Worm (Caenorhabditis elegans) whole organism, L4 larva: Measurements from ENCODE around the gene srx-21.

Source experiments
- D1046.2 ChIP-seq: fragments of 200-800 bp; sonication (Bioruptor generic); IDR thresholded peaks from 2 replicates; pipeline ENCODE4 v1.3.6; 2022; ENCODE audit warnings: missing genetic modification characterization, missing compliant biosample characterization
- F26F4.8 ChIP-seq: fragments of 200-800 bp; sonication (Bioruptor generic); conservative IDR thresholded peaks from 2 replicates; pipeline ENCODE4 v1.3.6; 2022; ENCODE audit warnings: missing genetic modification characterization, missing compliant biosample characterization
- Y48G9A.11 ChIP-seq: fragments of 200-800 bp; sonication (Bioruptor generic); IDR thresholded peaks from 2 replicates; pipeline ENCODE4 v1.3.6; 2022; ENCODE audit warnings: missing genetic modification reagents, missing genetic modification characterization, missing compliant biosample characterization
- ZK337.2 ChIP-seq: fragments of 200-800 bp; sonication (Bioruptor generic); IDR thresholded peaks from 2 replicates; pipeline ENCODE4 v1.3.6; 2022; ENCODE audit warnings: missing genetic modification reagents, missing genetic modification characterization, missing compliant biosample characterization
- ceh-44 ChIP-seq: fragments of 200-800 bp; sonication (Bioruptor generic); IDR thresholded peaks from 2 replicates; pipeline ENCODE4 v1.3.6; 2022; ENCODE audit warnings: missing genetic modification reagents, missing genetic modification characterization, missing compliant biosample characterization
- ceh-62 ChIP-seq: sonication (generic microtip); optimal IDR thresholded peaks from 2 replicates; lab custom pipeline; 2017; ENCODE audit warnings: missing biosample characterization, missing genetic modification characterization
- ceh-82 ChIP-seq: sonication (generic microtip); optimal IDR thresholded peaks from 2 replicates; lab custom pipeline; 2017; ENCODE audit warnings: missing biosample characterization, missing genetic modification characterization
- ctbp-1 ChIP-seq: fragments of 200-800 bp; sonication (Bioruptor generic); IDR thresholded peaks from 2 replicates; pipeline ENCODE4 v1.3.6; 2022; ENCODE audit warnings: missing genetic modification reagents, missing genetic modification characterization, missing compliant biosample characterization
- daf-16 ChIP-seq, 3 experiments: sonication (generic microtip); optimal IDR thresholded peaks; 2 replicates each; lab custom pipeline; 2016 to 2017; ENCODE audit warnings: missing genetic modification characterization in 3 of 3, missing genetic modification reagents in 3 of 3, mild to moderate bottlenecking in 2 of 3, missing compliant biosample characterization in 2 of 3, missing biosample characterization in 1 of 3, moderate library complexity in 1 of 3
- daf-19 ChIP-seq: fragments of 200-800 bp; sonication (Bioruptor generic); conservative IDR thresholded peaks from 2 replicates; pipeline ENCODE4 v1.3.6; 2022; ENCODE audit warnings: missing genetic modification characterization, missing compliant biosample characterization
- dmd-6 ChIP-seq: fragments of 200-800 bp; sonication (Bioruptor generic); IDR thresholded peaks from 2 replicates; pipeline ENCODE4 v1.3.6; 2022; ENCODE audit warnings: missing genetic modification reagents, missing genetic modification characterization, missing compliant biosample characterization
- dmd-8 ChIP-seq: fragments of 200-800 bp; sonication (Bioruptor generic); IDR thresholded peaks from 2 replicates; pipeline ENCODE4 v1.3.6; 2022; ENCODE audit warnings: missing genetic modification characterization, missing compliant biosample characterization
- duxl-1 ChIP-seq: sonication (generic microtip); optimal IDR thresholded peaks from 2 replicates; lab custom pipeline; 2016; ENCODE audit warnings: mild to moderate bottlenecking, missing genetic modification characterization, moderate library complexity, missing compliant biosample characterization; ENCODE audit not compliant: poor library complexity
- dve-1 ChIP-seq: sonication (generic microtip); optimal IDR thresholded peaks from 2 replicates; lab custom pipeline; 2017; ENCODE audit warnings: antibody characterized with exemption, mild to moderate bottlenecking, missing genetic modification characterization, missing compliant biosample characterization; ENCODE audit not compliant: insufficient read depth
- fos-1 ChIP-seq: fragments of 150-350 bp; optimal IDR thresholded peaks from 2 replicates; lab custom pipeline; 2014; ENCODE audit warnings: missing biosample characterization, missing genetic modification characterization
- gei-8 ChIP-seq: fragments of 200-800 bp; sonication (Bioruptor generic); optimal IDR thresholded peaks from 2 replicates; lab custom pipeline; 2018; ENCODE audit warnings: mild to moderate bottlenecking, missing genetic modification characterization, missing compliant biosample characterization
- hif-1 ChIP-seq, 2 experiments: sonication (generic microtip); optimal IDR thresholded peaks; 2 replicates each; lab custom pipeline; 2016 to 2017; ENCODE audit warnings: missing compliant biosample characterization in 2 of 2, missing genetic modification characterization in 2 of 2, missing genetic modification reagents in 2 of 2, missing genotype in 2 of 2, mild to moderate bottlenecking in 1 of 2
- hlh-11 ChIP-seq: fragments of 200-800 bp; sonication (Bioruptor generic); optimal IDR thresholded peaks from 2 replicates; lab custom pipeline; 2018; ENCODE audit warnings: mild to moderate bottlenecking, missing genetic modification characterization, missing compliant biosample characterization
- hlh-30 ChIP-seq: sonication (generic microtip); optimal IDR thresholded peaks from 2 replicates; lab custom pipeline; 2017; ENCODE audit warnings: antibody characterized with exemption, mild to moderate bottlenecking, missing genetic modification characterization, missing compliant biosample characterization; ENCODE audit not compliant: insufficient read depth
- hmg-1.1 ChIP-seq: fragments of 200-800 bp; sonication (Bioruptor generic); IDR thresholded peaks from 2 replicates; pipeline ENCODE4 v1.3.6; 2022; ENCODE audit warnings: missing genetic modification reagents, missing genetic modification characterization, missing compliant biosample characterization
- lin-38 ChIP-seq: fragments of 200-800 bp; sonication (Bioruptor generic); IDR thresholded peaks from 2 replicates; pipeline ENCODE4 v1.3.6; 2022; ENCODE audit warnings: missing genetic modification reagents, missing genetic modification characterization, missing compliant biosample characterization
- lin-39 ChIP-seq: fragments of 150-350 bp; optimal IDR thresholded peaks from 2 replicates; lab custom pipeline; 2014; ENCODE audit warnings: missing biosample characterization, missing genetic modification reagents, missing genetic modification characterization
- lir-3 ChIP-seq: sonication (generic microtip); optimal IDR thresholded peaks from 2 replicates; lab custom pipeline; 2016; ENCODE audit warnings: mild to moderate bottlenecking, missing genetic modification characterization, missing compliant biosample characterization
- lsy-2 ChIP-seq, 2 experiments: fragments of 150-350 bp in 1 of 2; sonication (generic microtip) in 1 of 2; optimal IDR thresholded peaks; 2 replicates each; lab custom pipeline; 2014 to 2017; ENCODE audit warnings: missing biosample characterization in 2 of 2, missing genetic modification characterization in 2 of 2
- mdl-1 ChIP-seq, 2 experiments: fragments of 150-350 bp in 1 of 2; sonication (generic microtip) in 1 of 2; optimal IDR thresholded peaks; 2 replicates each; lab custom pipeline; 2014 to 2017; ENCODE audit warnings: missing biosample characterization in 2 of 2, missing genetic modification characterization in 2 of 2
- mep-1 ChIP-seq: fragments of 150-350 bp; sonication (generic microtip); optimal IDR thresholded peaks from 3 replicates; lab custom pipeline; 2014; ENCODE audit warnings: missing biosample characterization, missing genetic modification characterization
- mes-2 ChIP-seq: sonication (generic microtip); optimal IDR thresholded peaks from 2 replicates; lab custom pipeline; 2016; ENCODE audit warnings: missing genotype, mild to moderate bottlenecking, missing genetic modification characterization, missing compliant biosample characterization; ENCODE audit not compliant: poor library complexity, severe bottlenecking
- mxl-3 ChIP-seq: fragments of 200-800 bp; sonication (Bioruptor generic); optimal IDR thresholded peaks from 2 replicates; lab custom pipeline; 2018; ENCODE audit warnings: mild to moderate bottlenecking, missing genetic modification characterization, missing compliant biosample characterization
- nhr-28 ChIP-seq: fragments of 150-350 bp; optimal IDR thresholded peaks from 2 replicates; lab custom pipeline; 2014; ENCODE audit warnings: missing biosample characterization, missing genetic modification characterization
- nhr-48 ChIP-seq: sonication (generic microtip); optimal IDR thresholded peaks from 2 replicates; lab custom pipeline; 2016; ENCODE audit warnings: mild to moderate bottlenecking, missing genetic modification characterization, missing compliant biosample characterization
- nhr-77 ChIP-seq: fragments of 150-350 bp; optimal IDR thresholded peaks from 2 replicates; lab custom pipeline; 2014; ENCODE audit warnings: missing biosample characterization, missing genetic modification characterization
- pqm-1 ChIP-seq: sonication (generic microtip); optimal IDR thresholded peaks from 2 replicates; lab custom pipeline; 2017; ENCODE audit warnings: missing biosample characterization, missing genetic modification characterization
- rbr-2 ChIP-seq: sonication (generic microtip); optimal IDR thresholded peaks from 2 replicates; lab custom pipeline; 2016; ENCODE audit warnings: missing genotype, missing genetic modification characterization, missing compliant biosample characterization
- zag-1 ChIP-seq: fragments of 150-350 bp; optimal IDR thresholded peaks from 2 replicates; lab custom pipeline; 2014; ENCODE audit warnings: missing biosample characterization, missing genetic modification characterization
- zip-2 ChIP-seq: fragments of 150-350 bp; optimal IDR thresholded peaks from 2 replicates; lab custom pipeline; 2014; ENCODE audit warnings: missing biosample characterization, missing genetic modification characterization

srx-21 gene

DNA sequence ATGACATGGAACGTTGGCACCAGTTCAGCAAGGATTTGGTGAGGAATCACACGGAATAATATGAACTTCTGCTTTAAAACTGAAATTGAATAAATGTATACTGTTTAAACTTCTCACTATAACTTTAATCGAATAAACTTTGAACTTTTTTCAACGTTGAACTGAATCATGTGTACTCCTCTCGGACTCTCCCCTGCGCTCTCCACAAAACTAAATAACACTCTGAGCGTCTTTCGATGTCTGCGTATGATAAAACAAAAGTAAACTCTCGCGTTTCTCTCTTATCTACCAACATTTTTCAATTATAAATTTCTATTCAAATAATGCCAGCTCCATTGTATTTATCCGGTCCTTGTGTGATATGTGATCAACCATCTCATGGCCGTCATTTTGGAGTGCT, 45.0 kb upstream of the srx-21 start:
- TF ChIP-seq nhr-28, result peak; percentile 48
- TF ChIP-seq dve-1 (tag; lab: Kevin White, UChicago), result peak; percentile 38
- TF ChIP-seq dmd-8, result no peak
- no peak for TF ChIP-seq lin-38 (GFP tag; lab: Robert Waterston, UW)
- TF ChIP-seq mes-2 (tag; lab: Kevin White, UChicago), result peak; percentile 27
- 0 out of 2 replicates have a peak, but pooled peaks have one; percentile 18 for TF ChIP-seq dmd-6
- TF ChIP-seq hlh-30 (tag; lab: Kevin White, UChicago), result peak; percentile 10

DNA sequence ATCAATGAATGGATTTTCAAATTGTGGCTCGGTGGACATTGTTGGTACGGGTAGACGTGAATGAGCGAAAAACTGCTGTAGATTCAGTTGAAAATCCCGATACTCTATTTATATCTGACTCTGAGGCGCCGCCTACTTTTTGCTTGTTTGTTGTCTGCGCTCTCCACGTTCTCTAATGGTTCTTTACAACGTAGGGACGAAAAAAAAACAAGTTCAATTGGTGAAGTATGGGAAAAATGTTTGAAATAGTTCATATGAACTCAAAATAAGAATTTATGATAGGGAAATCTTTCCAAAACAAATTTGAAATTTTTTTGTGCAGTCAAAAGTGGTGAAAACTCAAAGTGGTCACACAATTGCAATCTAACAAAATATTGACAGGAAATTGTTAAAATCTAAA, 42.0 kb upstream of the srx-21 start, which contains the start of gene F48G7.10:
Gene F48G7.10 (minus strand): TSS at position 101 of the 400 bp plus-strand sequence.
- TF ChIP-seq ceh-44 (GFP tag; lab: Robert Waterston, UW) (no peak), mdl-1 (tag; optimal IDR thresholded peaks at IDR 0.05; lab: Kevin White, UChicago) (no peak), dmd-8 (no peak), lir-3 (tag; lab: Kevin White, UChicago) (no peak), hmg-1.1 (no peak), zag-1 (no peak), D1046.2 (GFP tag; lab: Robert Waterston, UW) (no peak), fos-1 (tag; lab: Kevin White, UChicago) (no peak), F26F4.8 (no peak), lin-39 (no peak), ctbp-1 (GFP tag; lab: Robert Waterston, UW) (no peak), ceh-82 (tag; lab: Kevin White, UChicago) (no peak), ZK337.2 (GFP tag; lab: Robert Waterston, UW) (no peak), daf-19 (no peak)
- TF ChIP-seq, all 104 proteins: peak for 0

DNA sequence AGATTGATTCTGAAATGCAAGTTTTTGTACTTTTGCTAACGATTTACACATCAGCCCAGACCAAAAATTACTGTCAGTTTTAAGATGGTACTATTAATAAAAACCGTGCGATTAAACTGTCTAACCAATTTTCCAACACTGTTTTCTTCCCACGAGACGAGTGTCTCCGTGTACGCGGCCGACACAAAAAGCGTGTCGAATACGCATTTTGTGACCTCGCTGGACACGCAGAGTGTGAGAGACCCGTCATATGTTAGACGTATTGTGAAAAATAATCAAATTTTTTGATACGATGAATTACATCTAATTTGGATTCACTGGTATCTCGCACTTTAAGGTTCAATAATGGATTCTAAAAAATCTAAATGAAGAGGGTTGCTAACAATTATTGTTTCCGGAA, 41.2 kb upstream of the srx-21 start:
- TF ChIP-seq mes-2 (tag; lab: Kevin White, UChicago), result peak; percentile 33
- peak; percentile 66 for TF ChIP-seq dve-1 (tag; lab: Kevin White, UChicago)
- TF ChIP-seq zip-2, result no peak
- TF ChIP-seq nhr-48 (tag; lab: Kevin White, UChicago), result peak; percentile 19
- TF ChIP-seq mep-1 (tag; lab: Kevin White, UChicago), result peak; percentile 5
- peak; percentile 85 for TF ChIP-seq nhr-77
- peak; percentile 84 for TF ChIP-seq hlh-11 (tag; lab: Kevin White, UChicago)
- no peak for TF ChIP-seq daf-19
- no peak for TF ChIP-seq rbr-2
- peak; percentile 61; the same call in 1 of the 2 replicates for TF ChIP-seq dmd-6
- TF ChIP-seq hmg-1.1, result 0 out of 2 replicates have a peak, but pooled peaks have one; percentile 16
- TF ChIP-seq ceh-62 (tag; lab: Kevin White, UChicago), result no peak
- TF ChIP-seq pqm-1 (tag; lab: Kevin White, UChicago), result peak; percentile 66
- peak in 1 of 2 experiments; percentile 4 for TF ChIP-seq hif-1 (tag; optimal IDR thresholded peaks at IDR 0.05; lab: Kevin White, UChicago)
- TF ChIP-seq hlh-30 (tag; lab: Kevin White, UChicago), result peak; percentile 87
- peak; percentile 51 for TF ChIP-seq duxl-1 (tag; lab: Kevin White, UChicago)
- TF ChIP-seq Y48G9A.11 (GFP tag; lab: Robert Waterston, UW), result no peak
- peak in 1 of 2 experiments; percentile 2 for TF ChIP-seq lsy-2 (tag; optimal IDR thresholded peaks at IDR 0.05; lab: Kevin White, UChicago)
- TF ChIP-seq mdl-1 (tag; optimal IDR thresholded peaks at IDR 0.05; lab: Kevin White, UChicago), result peak; percentile 15 to 74
- TF ChIP-seq gei-8 (GFP tag; lab: Kevin White, UChicago), result no peak
- TF ChIP-seq nhr-28, result peak; percentile 98
- TF ChIP-seq daf-16 (GFP tag; optimal IDR thresholded peaks at IDR 0.05; lab: Kevin White, UChicago), result no peak
- TF ChIP-seq daf-16 (tag; optimal IDR thresholded peaks at IDR 0.05; lab: Kevin White, UChicago), result peak; percentile 40
- TF ChIP-seq mxl-3 (GFP tag; lab: Kevin White, UChicago), result peak; percentile 78
